Fruit fly (Drosophila melanogaster) whole organism, embryonic: ENCODE results near the gene zyd.

Source experiments
- Bgb ChIP-seq: fragments of 200-800 bp; sonication (Bioruptor generic); IDR thresholded peaks from 2 replicates; pipeline ENCODE4 v1.3.6; 2022; ENCODE audit warnings: missing biosample characterization, missing genetic modification characterization; ENCODE audit not compliant: partially characterized antibody
- CG10462 ChIP-seq: fragments of 200-800 bp; sonication (Bioruptor generic); optimal IDR thresholded peaks from 2 replicates; lab custom pipeline; 2016; ENCODE audit warnings: missing biosample characterization, missing genetic modification characterization
- CG10543 ChIP-seq: fragments of 200-800 bp; sonication (Bioruptor generic); optimal IDR thresholded peaks from 3 replicates; lab custom pipeline; 2017; ENCODE audit warnings: missing biosample characterization, mild to moderate bottlenecking, missing genetic modification characterization, moderate library complexity
- CG12219 ChIP-seq: fragments of 200-800 bp; sonication (Bioruptor generic); optimal IDR thresholded peaks from 3 replicates; lab custom pipeline; 2018; ENCODE audit warnings: missing biosample characterization, mild to moderate bottlenecking, missing genetic modification characterization
- CG12299 ChIP-seq: fragments of 200-800 bp; sonication (Bioruptor generic); optimal IDR thresholded peaks from 2 replicates; lab custom pipeline; 2018; ENCODE audit warnings: missing biosample characterization, mild to moderate bottlenecking, missing genetic modification characterization
- CG12744 ChIP-seq: fragments of 200-800 bp; sonication (Bioruptor generic); optimal IDR thresholded peaks from 2 replicates; lab custom pipeline; 2016; ENCODE audit warnings: missing biosample characterization, missing genetic modification characterization
- CG14710 ChIP-seq: fragments of 200-800 bp; sonication (Bioruptor generic); optimal IDR thresholded peaks from 3 replicates; lab custom pipeline; 2019; ENCODE audit warnings: missing biosample characterization, mild to moderate bottlenecking, missing genetic modification characterization, moderate library complexity
- CG15479 ChIP-seq: fragments of 200-800 bp; sonication (Bioruptor generic); optimal IDR thresholded peaks from 3 replicates; lab custom pipeline; 2019; ENCODE audit warnings: missing biosample characterization, mild to moderate bottlenecking, missing genetic modification characterization, moderate library complexity
- CG1647 ChIP-seq: fragments of 200-800 bp; sonication (Bioruptor generic); optimal IDR thresholded peaks from 3 replicates; lab custom pipeline; 2016; ENCODE audit warnings: missing biosample characterization, missing genetic modification characterization
- CG16815 ChIP-seq: fragments of 200-800 bp; sonication (Bioruptor generic); optimal IDR thresholded peaks from 3 replicates; lab custom pipeline; 2017; ENCODE audit warnings: missing biosample characterization, mild to moderate bottlenecking, missing genetic modification characterization
- CG17385 ChIP-seq: fragments of 200-800 bp; sonication (Bioruptor generic); optimal IDR thresholded peaks from 3 replicates; lab custom pipeline; 2018; ENCODE audit warnings: missing biosample characterization, mild to moderate bottlenecking, missing genetic modification characterization
- CG18599 ChIP-seq: fragments of 200-800 bp; sonication (Bioruptor generic); optimal IDR thresholded peaks from 3 replicates; lab custom pipeline; 2017; ENCODE audit warnings: missing biosample characterization, missing genetic modification characterization, mild to moderate bottlenecking, moderate library complexity, missing genetic modification reagents
- CG2712 ChIP-seq: fragments of 200-800 bp; optimal IDR thresholded peaks from 3 replicates; lab custom pipeline; 2019; ENCODE audit warnings: missing biosample characterization, mild to moderate bottlenecking, missing genetic modification characterization, moderate library complexity
- CG30020 ChIP-seq: fragments of 200-800 bp; optimal IDR thresholded peaks from 2 replicates; lab custom pipeline; 2019; ENCODE audit warnings: missing biosample characterization, mild to moderate bottlenecking, missing genetic modification characterization, moderate library complexity
- CG3407 ChIP-seq: fragments of 200-800 bp; sonication (Bioruptor generic); optimal IDR thresholded peaks from 2 replicates; lab custom pipeline; 2018; ENCODE audit warnings: missing biosample characterization, mild to moderate bottlenecking, missing genetic modification characterization
- CG34376 ChIP-seq: fragments of 200-800 bp; sonication (Bioruptor generic); optimal IDR thresholded peaks from 2 replicates; lab custom pipeline; 2018; ENCODE audit warnings: missing biosample characterization, mild to moderate bottlenecking, missing genetic modification characterization
- CG34422 ChIP-seq: fragments of 200-800 bp; sonication (Bioruptor generic); IDR thresholded peaks from 3 replicates; pipeline ENCODE4 v1.3.6; 2022; ENCODE audit warnings: missing biosample characterization, missing genetic modification characterization
- CG4328 ChIP-seq: fragments of 200-800 bp; sonication (Bioruptor generic); optimal IDR thresholded peaks from 3 replicates; lab custom pipeline; 2017; ENCODE audit warnings: missing biosample characterization, missing genetic modification reagents, missing genetic modification characterization
- CG4820 ChIP-seq: fragments of 200-800 bp; sonication (Bioruptor generic); optimal IDR thresholded peaks from 3 replicates; lab custom pipeline; 2016; ENCODE audit warnings: missing biosample characterization, missing genetic modification characterization
- CG4854 ChIP-seq: fragments of 200-800 bp; sonication (Bioruptor generic); optimal IDR thresholded peaks from 2 replicates; lab custom pipeline; 2016; ENCODE audit warnings: missing biosample characterization, missing genetic modification characterization, inconsistent platforms
- CG7271 ChIP-seq: fragments of 200-800 bp; sonication (Bioruptor generic); optimal IDR thresholded peaks from 2 replicates; lab custom pipeline; 2018; ENCODE audit warnings: missing biosample characterization, mild to moderate bottlenecking, missing genetic modification characterization, moderate library complexity
- CG7786 ChIP-seq: fragments of 200-800 bp; sonication (Bioruptor generic); optimal IDR thresholded peaks from 2 replicates; lab custom pipeline; 2016; ENCODE audit warnings: missing biosample characterization, missing genetic modification characterization
- CG7963 ChIP-seq: fragments of 200-800 bp; sonication (Bioruptor generic); IDR thresholded peaks from 3 replicates; pipeline ENCODE4 v1.3.6; 2022; ENCODE audit warnings: missing biosample characterization, missing genetic modification characterization; ENCODE audit not compliant: partially characterized antibody
- CG8281 ChIP-seq: fragments of 200-800 bp; sonication (Bioruptor generic); optimal IDR thresholded peaks from 2 replicates; lab custom pipeline; 2018; ENCODE audit warnings: missing biosample characterization, mild to moderate bottlenecking, missing genetic modification characterization, moderate library complexity
- CG8290 ChIP-seq, 3 experiments: fragments of 200-800 bp; sonication (Bioruptor generic); optimal IDR thresholded peaks; 2 replicates each; lab custom pipeline; 2016 to 2019; ENCODE audit warnings: missing biosample characterization in 3 of 3, missing genetic modification characterization in 3 of 3, mild to moderate bottlenecking in 2 of 3, moderate library complexity in 1 of 3
- CHES-1-like ChIP-seq: fragments of 200-800 bp; sonication (Bioruptor generic); optimal IDR thresholded peaks from 2 replicates; lab custom pipeline; 2016; ENCODE audit warnings: missing biosample characterization, missing genetic modification characterization
- CoRest ChIP-seq: fragments of 200-800 bp; sonication (Bioruptor generic); optimal IDR thresholded peaks from 3 replicates; lab custom pipeline; 2018; ENCODE audit warnings: missing biosample characterization, mild to moderate bottlenecking, missing genetic modification characterization, moderate library complexity
- Doc2 ChIP-seq: fragments of 200-800 bp; sonication (Bioruptor generic); IDR thresholded peaks from 2 replicates; pipeline ENCODE4 v1.3.6; 2022; ENCODE audit warnings: missing biosample characterization, missing genetic modification characterization
- Hmx ChIP-seq: fragments of 200-800 bp; sonication (Bioruptor generic); optimal IDR thresholded peaks from 2 replicates; lab custom pipeline; 2016; ENCODE audit warnings: missing biosample characterization, missing genetic modification characterization
- Hr39 ChIP-seq: fragments of >200 bp; optimal IDR thresholded peaks from 2 replicates; lab custom pipeline; 2017
- Hr78 ChIP-seq, 2 experiments: fragments of 200-800 bp in 1 of 2; fragments of >200 bp in 1 of 2; sonication (Bioruptor generic) in 1 of 2; optimal IDR thresholded peaks; 2 replicates each; lab custom pipeline; 2017 to 2019; ENCODE audit warnings: missing biosample characterization in 2 of 2, missing genetic modification characterization in 2 of 2, mild to moderate bottlenecking in 1 of 2, moderate library complexity in 1 of 2
- Kr ChIP-seq: fragments of 200-800 bp; sonication (Bioruptor generic); optimal IDR thresholded peaks from 2 replicates; lab custom pipeline; 2017; ENCODE audit warnings: missing biosample characterization, mild to moderate bottlenecking, missing genetic modification characterization
- MESR4 ChIP-seq: fragments of 200-800 bp; sonication (Bioruptor generic); optimal IDR thresholded peaks from 2 replicates; lab custom pipeline; 2018; ENCODE audit warnings: missing biosample characterization, mild to moderate bottlenecking, missing genetic modification characterization, moderate library complexity
- Med ChIP-seq: fragments of 200-800 bp; sonication (Bioruptor generic); peaks from one replicate; lab custom pipeline; 2016; ENCODE audit warnings: missing biosample characterization, missing genetic modification characterization, mild to moderate bottlenecking, inconsistent platforms, moderate library complexity
- Scr ChIP-seq: fragments of 200-800 bp; sonication (Bioruptor generic); IDR thresholded peaks from 2 replicates; pipeline ENCODE4 v1.3.6; 2022; ENCODE audit warnings: missing biosample characterization, missing genetic modification characterization; ENCODE audit not compliant: partially characterized antibody
- Stat92E ChIP-seq, 3 experiments: fragments of >200 bp in 2 of 3; fragments of 200-800 bp in 1 of 3; sonication (Bioruptor generic) in 1 of 3; optimal IDR thresholded peaks; 2 replicates each; lab custom pipeline; 2017 to 2019; ENCODE audit warnings: missing biosample characterization in 3 of 3, missing genetic modification characterization in 3 of 3, mild to moderate bottlenecking in 1 of 3, moderate library complexity in 1 of 3
- ara ChIP-seq: fragments of 200-800 bp; sonication (Bioruptor generic); IDR thresholded peaks from 2 replicates; pipeline ENCODE4 v1.3.6; 2022; ENCODE audit warnings: missing biosample characterization, missing genetic modification characterization
- en ChIP-seq: fragments of 200-800 bp; sonication (Bioruptor generic); optimal IDR thresholded peaks from 2 replicates; lab custom pipeline; 2016; ENCODE audit warnings: missing biosample characterization, missing genetic modification characterization
- fd3F ChIP-seq: fragments of 200-800 bp; sonication (Bioruptor generic); optimal IDR thresholded peaks from 2 replicates; lab custom pipeline; 2018; ENCODE audit warnings: missing biosample characterization, mild to moderate bottlenecking, missing genetic modification characterization, moderate library complexity
- fd64A ChIP-seq: fragments of 200-800 bp; sonication (Bioruptor generic); optimal IDR thresholded peaks from 3 replicates; lab custom pipeline; 2018; ENCODE audit warnings: missing biosample characterization, mild to moderate bottlenecking, missing genetic modification characterization
- gcm ChIP-seq: fragments of 200-800 bp; sonication (Bioruptor generic); optimal IDR thresholded peaks from 2 replicates; lab custom pipeline; 2019; ENCODE audit warnings: missing biosample characterization, mild to moderate bottlenecking, missing genetic modification characterization, moderate library complexity
- gt ChIP-seq: fragments of 200-800 bp; sonication (Bioruptor generic); IDR thresholded peaks from 2 replicates; pipeline ENCODE4 v1.3.6; 2022; ENCODE audit warnings: missing biosample characterization, missing genetic modification characterization
- her ChIP-seq: fragments of 200-800 bp; sonication (Bioruptor generic); optimal IDR thresholded peaks from 2 replicates; lab custom pipeline; 2016; ENCODE audit warnings: missing biosample characterization, missing genetic modification characterization
- jing ChIP-seq: fragments of 200-800 bp; sonication (Bioruptor generic); optimal IDR thresholded peaks from 2 replicates; lab custom pipeline; 2018; ENCODE audit warnings: missing biosample characterization, mild to moderate bottlenecking, missing genetic modification characterization
- ken ChIP-seq: fragments of 200-800 bp; sonication (Bioruptor generic); IDR thresholded peaks from 3 replicates; pipeline ENCODE4 v1.3.6; 2022; ENCODE audit warnings: missing biosample characterization, missing genetic modification characterization
- luna ChIP-seq: fragments of 200-800 bp; sonication (Bioruptor generic); optimal IDR thresholded peaks from 2 replicates; lab custom pipeline; 2016; ENCODE audit warnings: missing biosample characterization, missing genetic modification characterization
- mirr ChIP-seq: fragments of 200-800 bp; sonication (Bioruptor generic); optimal IDR thresholded peaks from 3 replicates; lab custom pipeline; 2018; ENCODE audit warnings: missing biosample characterization, mild to moderate bottlenecking, missing genetic modification characterization
- pnt ChIP-seq: fragments of 200-800 bp; sonication (Bioruptor generic); optimal IDR thresholded peaks from 3 replicates; lab custom pipeline; 2016; ENCODE audit warnings: missing biosample characterization, missing genetic modification characterization
- slou ChIP-seq: fragments of 200-800 bp; sonication (Bioruptor generic); optimal IDR thresholded peaks from 3 replicates; lab custom pipeline; 2016; ENCODE audit warnings: missing biosample characterization, missing genetic modification characterization
- twi ChIP-seq: fragments of 200-800 bp; optimal IDR thresholded peaks from 2 replicates; lab custom pipeline; 2019; ENCODE audit warnings: missing biosample characterization, mild to moderate bottlenecking, missing genetic modification characterization, moderate library complexity

zyd gene

DNA sequence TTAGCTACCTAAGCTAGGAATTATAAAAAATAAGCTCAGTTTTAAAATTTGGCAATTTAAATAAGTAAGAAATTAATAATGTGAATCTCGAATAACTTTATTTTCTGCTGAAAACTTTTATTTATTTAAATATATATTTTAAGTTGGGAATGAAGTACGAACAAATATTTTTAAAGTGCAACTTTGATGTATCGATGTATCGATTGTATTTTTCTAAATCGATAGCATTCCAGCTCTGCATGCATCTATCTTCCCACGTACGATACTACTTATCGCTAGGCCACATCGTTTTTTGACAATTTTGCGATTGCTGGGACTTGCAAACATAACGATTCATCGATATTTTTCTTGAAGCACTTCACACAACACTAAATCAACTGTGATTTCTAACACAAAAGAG lies 15.3 kb upstream of the zyd start (continued):
- no peak for TF ChIP-seq fd3F
- peak; percentile 43 for TF ChIP-seq CG30020 (tag; lab: Kevin White, UChicago)
- TF ChIP-seq gt: no peak
- no peak for TF ChIP-seq Hr78 (GFP tag; optimal IDR thresholded peaks at IDR 0.05; lab: Kevin White, UChicago)
- no peak for TF ChIP-seq MESR4 (GFP tag; lab: Kevin White, UChicago)
- TF ChIP-seq gcm (GFP tag; lab: Kevin White, UChicago): no peak
- TF ChIP-seq CG7271 (tag; lab: Kevin White, UChicago): no peak
- no peak for TF ChIP-seq Stat92E (GFP tag; optimal IDR thresholded peaks at IDR 0.05; lab: Kevin White, UChicago)
- TF ChIP-seq CG2712 (tag; lab: Kevin White, UChicago): peak; percentile 38
- TF ChIP-seq CG12299 (tag; lab: Kevin White, UChicago): no peak
- TF ChIP-seq CG12744 (GFP tag; lab: Kevin White, UChicago): no peak
- no peak for TF ChIP-seq CG4820 (GFP tag; lab: Kevin White, UChicago)
- TF ChIP-seq fd64A (GFP tag; lab: Kevin White, UChicago): no peak
- TF ChIP-seq CG10543 (GFP tag; lab: Kevin White, UChicago): no peak
- no peak for TF ChIP-seq CG1647
- TF ChIP-seq Hr39: no peak
- TF ChIP-seq Hmx (GFP tag; lab: Kevin White, UChicago): no peak
- no peak for TF ChIP-seq CG15479 (GFP tag; lab: Kevin White, UChicago)
- TF ChIP-seq Bgb (GFP tag; lab: Robert Waterston, UW): peak; percentile 98
- peak; percentile 95 for TF ChIP-seq Scr (GFP tag; lab: Robert Waterston, UW)
- no peak for TF ChIP-seq CG8281
- TF ChIP-seq en: no peak
- TF ChIP-seq CG3407 (GFP tag; lab: Kevin White, UChicago): no peak
- no peak for TF ChIP-seq CG4854 (GFP tag; lab: Kevin White, UChicago)
- TF ChIP-seq CoRest (tag; lab: Kevin White, UChicago): peak; percentile 50
- TF ChIP-seq CG14710 (tag; lab: Kevin White, UChicago): peak; percentile 59
- TF ChIP-seq CG10462: no peak
- TF ChIP-seq her (GFP tag; lab: Kevin White, UChicago): no peak
- no peak for TF ChIP-seq CG17385 (GFP tag; lab: Kevin White, UChicago)
- no peak for TF ChIP-seq ken
- no peak for TF ChIP-seq CG16815 (GFP tag; lab: Kevin White, UChicago)
- no peak for TF ChIP-seq Doc2 (GFP tag; lab: Robert Waterston, UW)
- TF ChIP-seq CG4328 (GFP tag; lab: Kevin White, UChicago): no peak
- no peak for TF ChIP-seq slou (GFP tag; lab: Kevin White, UChicago)
- TF ChIP-seq CHES-1-like: no peak
- no peak for TF ChIP-seq Kr
- no peak for TF ChIP-seq twi (tag; lab: Kevin White, UChicago)
- no peak for TF ChIP-seq luna (GFP tag; lab: Kevin White, UChicago)
- TF ChIP-seq jing (GFP tag; lab: Kevin White, UChicago): no peak
- no peak for TF ChIP-seq mirr (GFP tag; lab: Kevin White, UChicago)
- TF ChIP-seq Med (GFP tag; lab: Kevin White, UChicago): peak; percentile 82
- TF ChIP-seq CG34376 (GFP tag; lab: Kevin White, UChicago): no peak
- TF ChIP-seq CG34422 (GFP tag; lab: Robert Waterston, UW): no peak
- TF ChIP-seq CG7786 (GFP tag; lab: Kevin White, UChicago): no peak
- no peak for TF ChIP-seq CG18599
- TF ChIP-seq CG12219 (GFP tag; lab: Kevin White, UChicago): no peak
- TF ChIP-seq ara (GFP tag; lab: Robert Waterston, UW): no peak
- TF ChIP-seq pnt (GFP tag; lab: Kevin White, UChicago): no peak
- peak; percentile 30 for TF ChIP-seq CG8290 (GFP tag; optimal IDR thresholded peaks at IDR 0.05; lab: Kevin White, UChicago)
- TF ChIP-seq CG8290 (tag; optimal IDR thresholded peaks at IDR 0.05; lab: Kevin White, UChicago): peak in 1 of 2 experiments; percentile 60
- peak; percentile 97 for TF ChIP-seq CG7963
